Worm (Caenorhabditis elegans) whole organism, young adult: Measurements from ENCODE around the gene ugt-61.

ENCODE experiments used
- B0019.2 ChIP-seq: fragments of 200-800 bp; sonication (Bioruptor generic); conservative IDR thresholded peaks from 2 replicates; pipeline ENCODE4 v1.3.6; 2022; ENCODE audit warnings: missing genetic modification reagents, missing genetic modification characterization, missing compliant biosample characterization
- B0261.1 ChIP-seq: sonication (generic microtip); optimal IDR thresholded peaks from 2 replicates; lab custom pipeline; 2016; ENCODE audit warnings: mild to moderate bottlenecking, missing genetic modification characterization, moderate library complexity, missing compliant biosample characterization
- B0336.3 ChIP-seq: fragments of 200-800 bp; sonication (Bioruptor generic); IDR thresholded peaks from 2 replicates; pipeline ENCODE4 v1.3.6; 2022; ENCODE audit warnings: missing genetic modification characterization, missing compliant biosample characterization
- C06A6.2 ChIP-seq: fragments of 200-800 bp; sonication (Bioruptor generic); conservative IDR thresholded peaks from 2 replicates; pipeline ENCODE4 v1.3.6; 2022; ENCODE audit warnings: missing genetic modification characterization, missing compliant biosample characterization
- F10E7.11 ChIP-seq: sonication (generic microtip); optimal IDR thresholded peaks from 2 replicates; lab custom pipeline; 2017; ENCODE audit warnings: mild to moderate bottlenecking, missing genetic modification characterization, moderate library complexity, missing compliant biosample characterization
- F22D6.2 ChIP-seq: sonication (generic microtip); optimal IDR thresholded peaks from 2 replicates; lab custom pipeline; 2016; ENCODE audit warnings: mild to moderate bottlenecking, missing genetic modification characterization, missing compliant biosample characterization
- F39B2.1 ChIP-seq: fragments of 200-800 bp; sonication (Bioruptor generic); IDR thresholded peaks from 2 replicates; pipeline ENCODE4 v1.3.6; 2022; ENCODE audit warnings: missing genetic modification reagents, missing genetic modification characterization, missing compliant biosample characterization
- F49E8.2 ChIP-seq: sonication (generic microtip); optimal IDR thresholded peaks from 3 replicates; lab custom pipeline; 2017; ENCODE audit warnings: missing genetic modification characterization, mild to moderate bottlenecking, missing compliant biosample characterization, antibody characterized with exemption, moderate library complexity; ENCODE audit not compliant: insufficient read depth
- K11D2.4 ChIP-seq: fragments of 200-800 bp; sonication (Bioruptor generic); IDR thresholded peaks from 2 replicates; pipeline ENCODE4 v1.3.6; 2022; ENCODE audit warnings: missing genetic modification reagents, missing genetic modification characterization, missing compliant biosample characterization
- T07F8.4 ChIP-seq: sonication (generic microtip); optimal IDR thresholded peaks from 2 replicates; lab custom pipeline; 2016; ENCODE audit warnings: mild to moderate bottlenecking, missing genetic modification characterization, moderate library complexity, missing compliant biosample characterization
- Y53F4B.3 ChIP-seq: fragments of 200-800 bp; sonication (Bioruptor generic); IDR thresholded peaks from 2 replicates; pipeline ENCODE4 v1.3.6; 2022; ENCODE audit warnings: missing genetic modification reagents, missing genetic modification characterization, missing compliant biosample characterization
- Y56A3A.18 ChIP-seq: fragments of 200-800 bp; sonication (Bioruptor generic); IDR thresholded peaks from 2 replicates; pipeline ENCODE4 v1.3.6; 2022; ENCODE audit warnings: missing genetic modification reagents, missing genetic modification characterization, missing compliant biosample characterization
- Y79H2A.3 ChIP-seq: fragments of 200-800 bp; sonication (Bioruptor generic); conservative IDR thresholded peaks from 2 replicates; pipeline ENCODE4 v1.3.6; 2022; ENCODE audit warnings: missing genetic modification reagents, missing genetic modification characterization, missing compliant biosample characterization
- Y95B8A.8 ChIP-seq: fragments of 200-800 bp; sonication (Bioruptor generic); IDR thresholded peaks from 2 replicates; pipeline ENCODE4 v1.3.6; 2022; ENCODE audit warnings: missing genetic modification reagents, missing genetic modification characterization, missing compliant biosample characterization
- aptf-3 ChIP-seq: fragments of 200-800 bp; sonication (Bioruptor generic); IDR thresholded peaks from 2 replicates; pipeline ENCODE4 v1.3.6; 2022; ENCODE audit warnings: missing genetic modification characterization, missing compliant biosample characterization
- cebp-2 ChIP-seq: fragments of 200-800 bp; sonication (Bioruptor generic); IDR thresholded peaks from 2 replicates; pipeline ENCODE4 v1.3.6; 2022; ENCODE audit warnings: missing genetic modification characterization, missing compliant biosample characterization
- ceh-27 ChIP-seq: fragments of 200-800 bp; sonication (Bioruptor generic); optimal IDR thresholded peaks from 2 replicates; lab custom pipeline; 2018; ENCODE audit warnings: mild to moderate bottlenecking, missing genetic modification characterization, moderate library complexity, missing compliant biosample characterization
- dox-1 ChIP-seq: fragments of 200-800 bp; sonication (Bioruptor generic); IDR thresholded peaks from 2 replicates; pipeline ENCODE4 v1.3.6; 2022; ENCODE audit warnings: missing genetic modification reagents, missing genetic modification characterization, missing compliant biosample characterization
- egl-18 ChIP-seq: fragments of 200-800 bp; sonication (Bioruptor generic); IDR thresholded peaks from 2 replicates; pipeline ENCODE4 v1.3.6; 2022; ENCODE audit warnings: missing genetic modification reagents, missing genetic modification characterization, missing compliant biosample characterization
- egl-44 ChIP-seq: fragments of 200-800 bp; sonication (Bioruptor generic); IDR thresholded peaks from 2 replicates; pipeline ENCODE4 v1.3.6; 2022; ENCODE audit warnings: missing genetic modification reagents, missing genetic modification characterization, missing compliant biosample characterization
- ets-4 ChIP-seq: fragments of 200-800 bp; sonication (Bioruptor generic); optimal IDR thresholded peaks from 2 replicates; lab custom pipeline; 2018; ENCODE audit warnings: mild to moderate bottlenecking, missing genetic modification characterization, missing compliant biosample characterization
- him-1 ChIP-seq: sonication (generic microtip); optimal IDR thresholded peaks from 2 replicates; lab custom pipeline; 2016; ENCODE audit warnings: missing genotype, missing genetic modification reagents, missing genetic modification characterization, missing compliant biosample characterization
- hlh-12 ChIP-seq: sonication (generic microtip); optimal IDR thresholded peaks from 2 replicates; lab custom pipeline; 2016; ENCODE audit warnings: missing genetic modification characterization, missing compliant biosample characterization
- hlh-26 ChIP-seq: fragments of 200-800 bp; sonication (Bioruptor generic); conservative IDR thresholded peaks from 2 replicates; pipeline ENCODE4 v1.3.6; 2022; ENCODE audit warnings: missing genetic modification reagents, missing genetic modification characterization, missing compliant biosample characterization
- hmg-1.2 ChIP-seq: fragments of 200-800 bp; sonication (Bioruptor generic); IDR thresholded peaks from 2 replicates; pipeline ENCODE4 v1.3.6; 2022; ENCODE audit warnings: missing genetic modification reagents, missing genetic modification characterization, missing compliant biosample characterization
- hmg-20 ChIP-seq: fragments of 200-800 bp; sonication (Bioruptor generic); IDR thresholded peaks from 2 replicates; pipeline ENCODE4 v1.3.6; 2022; ENCODE audit warnings: missing genetic modification reagents, missing genetic modification characterization, missing compliant biosample characterization
- hrde-1 ChIP-seq: sonication (generic microtip); optimal IDR thresholded peaks from 2 replicates; lab custom pipeline; 2016; ENCODE audit warnings: missing genetic modification characterization, mild to moderate bottlenecking, missing compliant biosample characterization, moderate library complexity, missing genotype, missing genetic modification reagents, borderline replicate concordance
- let-607 ChIP-seq, 2 experiments: fragments of 200-800 bp in 1 of 2; sonication (Bioruptor generic) in 1 of 2; sonication (generic microtip) in 1 of 2; optimal IDR thresholded peaks; 2 replicates each; lab custom pipeline; 2016 to 2018; ENCODE audit warnings: mild to moderate bottlenecking in 2 of 2, missing compliant biosample characterization in 2 of 2, missing genetic modification characterization in 2 of 2, moderate library complexity in 2 of 2, missing genotype in 1 of 2
- lir-1 ChIP-seq: fragments of 200-800 bp; sonication (Bioruptor generic); conservative IDR thresholded peaks from 2 replicates; pipeline ENCODE4 v1.3.6; 2022; ENCODE audit warnings: missing genetic modification reagents, missing genetic modification characterization, missing compliant biosample characterization
- lsl-1 ChIP-seq: fragments of 200-800 bp; sonication (Bioruptor generic); optimal IDR thresholded peaks from 2 replicates; lab custom pipeline; 2018; ENCODE audit warnings: mild to moderate bottlenecking, missing genetic modification characterization, moderate library complexity, missing compliant biosample characterization
- mel-28 ChIP-seq: sonication (generic microtip); optimal IDR thresholded peaks from 2 replicates; lab custom pipeline; 2016; ENCODE audit warnings: borderline replicate concordance, mild to moderate bottlenecking, missing genetic modification characterization, missing compliant biosample characterization
- nfya-1 ChIP-seq: sonication (generic microtip); optimal IDR thresholded peaks from 2 replicates; lab custom pipeline; 2017; ENCODE audit warnings: antibody characterized with exemption, missing compliant biosample characterization, missing genetic modification characterization, borderline replicate concordance; ENCODE audit not compliant: insufficient read depth
- nfya-2 ChIP-seq: fragments of 200-800 bp; sonication (Bioruptor generic); IDR thresholded peaks from 2 replicates; pipeline ENCODE4 v1.3.6; 2022; ENCODE audit warnings: missing genetic modification reagents, missing genetic modification characterization, missing compliant biosample characterization
- nhr-80 ChIP-seq: sonication (generic microtip); optimal IDR thresholded peaks from 2 replicates; lab custom pipeline; 2016; ENCODE audit warnings: missing genetic modification characterization, missing compliant biosample characterization
- pbrm-1 ChIP-seq: fragments of 200-800 bp; sonication (Bioruptor generic); IDR thresholded peaks from 2 replicates; pipeline ENCODE4 v1.3.6; 2022; ENCODE audit warnings: missing genetic modification reagents, missing genetic modification characterization, missing compliant biosample characterization
- rcor-1 ChIP-seq: fragments of 200-800 bp; sonication (Bioruptor generic); IDR thresholded peaks from 2 replicates; pipeline ENCODE4 v1.3.6; 2022; ENCODE audit warnings: missing genetic modification reagents, missing genetic modification characterization, missing compliant biosample characterization
- rpc-1 ChIP-seq, 2 experiments: fragments of 150-350 bp in 1 of 2; sonication (generic microtip) in 1 of 2; optimal IDR thresholded peaks; 2 replicates each; lab custom pipeline; 2014 to 2018; ENCODE audit warnings: missing biosample characterization in 1 of 2, missing genetic modification characterization in 1 of 2, missing genetic modification reagents in 1 of 2, missing genotype in 1 of 2
- snpc-3.4 ChIP-seq: sonication (generic microtip); optimal IDR thresholded peaks from 2 replicates; lab custom pipeline; 2017; ENCODE audit warnings: missing genetic modification characterization, mild to moderate bottlenecking, missing compliant biosample characterization, antibody characterized with exemption, moderate library complexity, missing genotype, missing genetic modification reagents
- tbp1 ChIP-seq: fragments of 200-800 bp; sonication (Bioruptor generic); optimal IDR thresholded peaks from 2 replicates; lab custom pipeline; 2018; ENCODE audit warnings: mild to moderate bottlenecking, missing genetic modification characterization, missing compliant biosample characterization
- tlf-1 ChIP-seq: fragments of 200-800 bp; sonication (Bioruptor generic); optimal IDR thresholded peaks from 2 replicates; lab custom pipeline; 2018; ENCODE audit warnings: mild to moderate bottlenecking, missing genetic modification characterization, missing compliant biosample characterization
- zim-3 ChIP-seq: sonication (generic microtip); optimal IDR thresholded peaks from 2 replicates; lab custom pipeline; 2017; ENCODE audit warnings: mild to moderate bottlenecking, missing genetic modification characterization, moderate library complexity, missing compliant biosample characterization
- ztf-18 ChIP-seq: sonication (generic microtip); optimal IDR thresholded peaks from 2 replicates; lab custom pipeline; 2016; ENCODE audit warnings: missing genotype, mild to moderate bottlenecking, missing genetic modification characterization, missing compliant biosample characterization
- ztf-22 ChIP-seq: fragments of 200-800 bp; sonication (Bioruptor generic); optimal IDR thresholded peaks from 2 replicates; lab custom pipeline; 2018; ENCODE audit warnings: mild to moderate bottlenecking, missing genetic modification characterization, moderate library complexity, missing compliant biosample characterization
- ztf-25 ChIP-seq: fragments of 200-800 bp; sonication (Bioruptor generic); IDR thresholded peaks from 2 replicates; pipeline ENCODE4 v1.3.6; 2022; ENCODE audit warnings: missing genetic modification reagents, missing genetic modification characterization, missing compliant biosample characterization
- ztf-26 ChIP-seq: sonication (generic microtip); optimal IDR thresholded peaks from 2 replicates; lab custom pipeline; 2017; ENCODE audit warnings: missing genetic modification characterization, missing compliant biosample characterization
- ztf-3 ChIP-seq: fragments of 200-800 bp; sonication (Bioruptor generic); optimal IDR thresholded peaks from 2 replicates; lab custom pipeline; 2018; ENCODE audit warnings: mild to moderate bottlenecking, missing genetic modification characterization, missing compliant biosample characterization
- ztf-6 ChIP-seq: fragments of 200-800 bp; sonication (Bioruptor generic); IDR thresholded peaks from 2 replicates; pipeline ENCODE4 v1.3.6; 2022; ENCODE audit warnings: missing genetic modification reagents, missing genetic modification characterization, missing compliant biosample characterization

Gene ugt-61

ce11 chrV:4755308-4756029, 13.2 kb downstream of the ugt-61 start, which contains the start of gene pgl-3 (continued):
- no peak for TF ChIP-seq nhr-80 (tag; lab: Kevin White, UChicago)
- TF ChIP-seq lir-1: no peak
- no peak for TF ChIP-seq ceh-27 (GFP tag; lab: Kevin White, UChicago)
- no peak for TF ChIP-seq let-607 (tag; optimal IDR thresholded peaks at IDR 0.05; lab: Kevin White, UChicago)
- TF ChIP-seq ets-4 (GFP tag; lab: Kevin White, UChicago): no peak
- TF ChIP-seq tlf-1 (GFP tag; lab: Kevin White, UChicago): peak; percentile 48
- no peak for TF ChIP-seq cebp-2
- TF ChIP-seq B0336.3 (GFP tag; lab: Robert Waterston, UW): peak; percentile 48; the same call in 1 of the 2 replicates
- TF ChIP-seq aptf-3 (GFP tag; lab: Robert Waterston, UW): no peak
- no peak for TF ChIP-seq egl-18
- 0 out of 2 replicates have a peak, but pooled peaks have one; percentile 54 for TF ChIP-seq egl-44 (GFP tag; lab: Robert Waterston, UW)
- TF ChIP-seq C06A6.2: no peak
- TF ChIP-seq rcor-1: no peak; the same call in 1 of the 2 replicates
- TF ChIP-seq him-1 (tag; lab: Kevin White, UChicago): peak; percentile 46
- no peak for TF ChIP-seq mel-28 (tag; lab: Kevin White, UChicago)
- no peak for TF ChIP-seq ztf-3
- TF ChIP-seq F22D6.2: no peak
- peak; percentile 41 for TF ChIP-seq lsl-1
- no peak for TF ChIP-seq ztf-6
- no peak for TF ChIP-seq B0261.1
- TF ChIP-seq K11D2.4 (GFP tag; lab: Robert Waterston, UW): no peak
- no peak for TF ChIP-seq hmg-20 (GFP tag; lab: Robert Waterston, UW)
- no peak for TF ChIP-seq Y53F4B.3 (GFP tag; lab: Robert Waterston, UW)
- peak; percentile 13 for TF ChIP-seq tbp1 (GFP tag; lab: Kevin White, UChicago)
- peak; percentile 56 for TF ChIP-seq F49E8.2 (tag; lab: Kevin White, UChicago)
- TF ChIP-seq ztf-18: no peak
- no peak for TF ChIP-seq nfya-1 (tag; lab: Kevin White, UChicago)
- no peak for TF ChIP-seq nfya-2 (GFP tag; lab: Robert Waterston, UW)
- peak; percentile 90; the same call in 1 of the 2 replicates for TF ChIP-seq Y95B8A.8
- TF ChIP-seq pbrm-1 (GFP tag; lab: Robert Waterston, UW): no peak
- peak; percentile 88 for TF ChIP-seq hrde-1 (tag; lab: Kevin White, UChicago)
- no peak for TF ChIP-seq hlh-26 (GFP tag; lab: Robert Waterston, UW)
- TF ChIP-seq F10E7.11 (tag; lab: Kevin White, UChicago): no peak
- no peak for TF ChIP-seq hlh-12 (tag; lab: Kevin White, UChicago)
- TF ChIP-seq snpc-3.4 (tag; lab: Kevin White, UChicago): no peak
- TF ChIP-seq T07F8.4 (tag; lab: Kevin White, UChicago): no peak
- no peak for TF ChIP-seq ztf-25 (GFP tag; lab: Robert Waterston, UW)
- TF ChIP-seq hmg-1.2 (GFP tag; lab: Robert Waterston, UW): peak; percentile 34
- TF ChIP-seq B0019.2 (GFP tag; lab: Robert Waterston, UW): 0 out of 2 replicates have a peak, but pooled peaks have one; percentile 8
- TF ChIP-seq F39B2.1 (GFP tag; lab: Robert Waterston, UW): peak; percentile 73
- TF ChIP-seq Y56A3A.18 (GFP tag; lab: Robert Waterston, UW): peak; percentile 42; the same call in 1 of the 2 replicates
- TF ChIP-seq rpc-1 (optimal IDR thresholded peaks at IDR 0.05; lab: Kevin White, UChicago): no peak
- TF ChIP-seq rpc-1 (tag; optimal IDR thresholded peaks at IDR 0.05; lab: Kevin White, UChicago): no peak
- no peak for TF ChIP-seq ztf-26 (tag; lab: Kevin White, UChicago)
- TF ChIP-seq Y79H2A.3 (GFP tag; lab: Robert Waterston, UW): peak; percentile 99
- TF ChIP-seq ztf-22 (GFP tag; lab: Kevin White, UChicago): no peak
- TF ChIP-seq zim-3 (tag; lab: Kevin White, UChicago): no peak
- no peak for TF ChIP-seq dox-1 (GFP tag; lab: Robert Waterston, UW)
